Worm (Caenorhabditis elegans): ENCODE results near the gene F22B8.7.

ce11 chrV:16068938-16069337, 25.4 kb upstream of the F22B8.7 start, which contains the start of gene cyp-35D1:
- TF ChIP-seq lir-1 (GFP tag; conservative IDR thresholded peaks at IDR 0.05) (no peak), unc-130 (GFP tag; optimal IDR thresholded peaks at IDR 0.05) (no peak), lin-54 (GFP tag; optimal IDR thresholded peaks at IDR 0.05) (no peak), F37B4.10 (GFP tag; IDR thresholded peaks at IDR 0.05) (no peak), efl-1 (GFP tag; optimal IDR thresholded peaks at IDR 0.05) (no peak), K11D2.4 (GFP tag; IDR thresholded peaks at IDR 0.05) (no peak), snpc-1.1 (tag; optimal IDR thresholded peaks at IDR 0.05; ENCODE audit: insufficient read depth) (no peak), F57C9.4 (tag; optimal IDR thresholded peaks at IDR 0.05) (no peak), C06A6.2 (GFP tag; conservative IDR thresholded peaks at IDR 0.05) (no peak)
